Fruit fly (Drosophila melanogaster) whole organism, embryonic: ENCODE data around the gene Act87E.

Source experiments
- Abd-B ChIP-seq: fragments of 200-800 bp; sonication (Bioruptor generic); optimal IDR thresholded peaks from 2 replicates; lab custom pipeline; 2018; ENCODE audit warnings: missing biosample characterization, mild to moderate bottlenecking, missing genetic modification characterization, moderate library complexity
- Awh ChIP-seq: fragments of 200-800 bp; sonication (Bioruptor generic); IDR thresholded peaks from 2 replicates; pipeline ENCODE4, ENCODE4 v1.3.6; 2022; ENCODE audit warnings: missing biosample characterization, missing genetic modification characterization
- B-H1 ChIP-seq: fragments of 200-800 bp; sonication (Bioruptor generic); IDR thresholded peaks from 3 replicates; pipeline ENCODE4 v1.3.6; 2022; ENCODE audit warnings: missing biosample characterization, missing genetic modification characterization
- CG10321 ChIP-seq: fragments of 200-800 bp; sonication (Bioruptor generic); IDR thresholded peaks from 2 replicates; pipeline ENCODE4 v1.3.6; 2022; ENCODE audit warnings: missing biosample characterization, missing genetic modification characterization
- CG10543 ChIP-seq: fragments of 200-800 bp; sonication (Bioruptor generic); optimal IDR thresholded peaks from 3 replicates; lab custom pipeline; 2017; ENCODE audit warnings: missing biosample characterization, mild to moderate bottlenecking, missing genetic modification characterization, moderate library complexity
- CG11456 ChIP-seq: fragments of 200-800 bp; sonication (Bioruptor generic); IDR thresholded peaks from 3 replicates; pipeline ENCODE4 v1.3.6; 2022; ENCODE audit warnings: missing biosample characterization, missing genetic modification characterization
- CG11695 ChIP-seq: fragments of 200-800 bp; sonication (Bioruptor generic); IDR thresholded peaks from 3 replicates; pipeline ENCODE4 v1.3.6; 2022; ENCODE audit warnings: missing biosample characterization, missing genetic modification characterization
- CG13296 ChIP-seq: fragments of 200-800 bp; sonication (Bioruptor generic); optimal IDR thresholded peaks from 3 replicates; lab custom pipeline; 2018; ENCODE audit warnings: missing biosample characterization, mild to moderate bottlenecking, missing genetic modification characterization
- CG16815 ChIP-seq: fragments of 200-800 bp; sonication (Bioruptor generic); optimal IDR thresholded peaks from 3 replicates; lab custom pipeline; 2017; ENCODE audit warnings: missing biosample characterization, mild to moderate bottlenecking, missing genetic modification characterization
- CG17912 ChIP-seq: fragments of 200-800 bp; sonication (Bioruptor generic); optimal IDR thresholded peaks from 2 replicates; lab custom pipeline; 2018; ENCODE audit warnings: missing biosample characterization, mild to moderate bottlenecking, missing genetic modification characterization
- CG3065 ChIP-seq: fragments of 200-800 bp; sonication (Bioruptor generic); optimal IDR thresholded peaks from 2 replicates; lab custom pipeline; 2016; ENCODE audit warnings: missing biosample characterization, missing genetic modification characterization
- CG34224 ChIP-seq: fragments of 200-800 bp; sonication (Bioruptor generic); IDR thresholded peaks from 3 replicates; pipeline ENCODE4 v1.3.6; 2022; ENCODE audit warnings: missing biosample characterization, missing genetic modification characterization; ENCODE audit not compliant: partially characterized antibody
- CG34422 ChIP-seq: fragments of 200-800 bp; sonication (Bioruptor generic); IDR thresholded peaks from 3 replicates; pipeline ENCODE4 v1.3.6; 2022; ENCODE audit warnings: missing biosample characterization, missing genetic modification characterization
- CG4360 ChIP-seq: fragments of 200-800 bp; sonication (Bioruptor generic); IDR thresholded peaks from 2 replicates; pipeline ENCODE4 v1.3.6; 2022; ENCODE audit warnings: missing biosample characterization, missing genetic modification characterization
- CG5953 ChIP-seq: fragments of 200-800 bp; sonication (Bioruptor generic); IDR thresholded peaks from 2 replicates; pipeline ENCODE4 v1.3.6; 2022; ENCODE audit warnings: missing biosample characterization, missing genetic modification characterization
- CG6791 ChIP-seq: fragments of 200-800 bp; sonication (Bioruptor generic); IDR thresholded peaks from 3 replicates; pipeline ENCODE4 v1.3.6; 2022; ENCODE audit warnings: missing biosample characterization, missing genetic modification characterization; ENCODE audit not compliant: partially characterized antibody
- CG8478 ChIP-seq: fragments of >200 bp; optimal IDR thresholded peaks from 2 replicates; lab custom pipeline; 2018
- CG9609 ChIP-seq: fragments of 200-800 bp; sonication (Bioruptor generic); optimal IDR thresholded peaks from 3 replicates; lab custom pipeline; 2016; ENCODE audit warnings: missing biosample characterization, missing genetic modification characterization
- CG9727 ChIP-seq: fragments of 200-800 bp; sonication (Bioruptor generic); optimal IDR thresholded peaks from 3 replicates; lab custom pipeline; 2017; ENCODE audit warnings: missing biosample characterization, mild to moderate bottlenecking, missing genetic modification characterization
- CG9932 ChIP-seq: fragments of 200-800 bp; sonication (Bioruptor generic); IDR thresholded peaks from 2 replicates; pipeline ENCODE4 v1.3.6; 2022; ENCODE audit warnings: missing biosample characterization, missing genetic modification characterization
- D19A ChIP-seq: fragments of 200-800 bp; optimal IDR thresholded peaks from 3 replicates; lab custom pipeline; 2019; ENCODE audit warnings: missing biosample characterization, mild to moderate bottlenecking, missing genetic modification characterization, moderate library complexity
- Dfd ChIP-seq, 2 experiments: fragments of >200 bp; optimal IDR thresholded peaks; 2 replicates each; lab custom pipeline; 2017; ENCODE audit warnings: missing biosample characterization in 2 of 2, missing genetic modification characterization in 2 of 2
- Doc2 ChIP-seq: fragments of 200-800 bp; sonication (Bioruptor generic); IDR thresholded peaks from 2 replicates; pipeline ENCODE4 v1.3.6; 2022; ENCODE audit warnings: missing biosample characterization, missing genetic modification characterization
- Fer1 ChIP-seq: fragments of 200-800 bp; sonication (Bioruptor generic); optimal IDR thresholded peaks from 2 replicates; lab custom pipeline; 2017; ENCODE audit warnings: missing biosample characterization, mild to moderate bottlenecking, missing genetic modification characterization
- H15 ChIP-seq: fragments of 200-800 bp; sonication (Bioruptor generic); IDR thresholded peaks from 3 replicates; pipeline ENCODE4 v1.3.6; 2022; ENCODE audit warnings: missing biosample characterization, missing genetic modification characterization
- HLH54F ChIP-seq: fragments of 200-800 bp; sonication (Bioruptor generic); optimal IDR thresholded peaks from 3 replicates; lab custom pipeline; 2016; ENCODE audit warnings: missing biosample characterization, missing genetic modification characterization
- Hmx ChIP-seq: fragments of 200-800 bp; sonication (Bioruptor generic); optimal IDR thresholded peaks from 2 replicates; lab custom pipeline; 2016; ENCODE audit warnings: missing biosample characterization, missing genetic modification characterization
- Hr3 ChIP-seq: fragments of 200-800 bp; sonication (Bioruptor generic); optimal IDR thresholded peaks from 3 replicates; lab custom pipeline; 2016; ENCODE audit warnings: missing biosample characterization, missing genetic modification characterization
- Lpt ChIP-seq: fragments of >200 bp; optimal IDR thresholded peaks from 2 replicates; lab custom pipeline; 2018; ENCODE audit warnings: missing biosample characterization, missing genetic modification characterization
- NC2β ChIP-seq: fragments of 200-800 bp; sonication (Bioruptor generic); optimal IDR thresholded peaks from 2 replicates; lab custom pipeline; 2016; ENCODE audit warnings: missing biosample characterization, missing genetic modification characterization
- Nf-YC ChIP-seq: fragments of 200-800 bp; optimal IDR thresholded peaks from 3 replicates; lab custom pipeline; 2019; ENCODE audit warnings: missing biosample characterization, mild to moderate bottlenecking, missing genetic modification characterization, moderate library complexity
- Optix ChIP-seq: fragments of 200-800 bp; sonication (Bioruptor generic); IDR thresholded peaks from 3 replicates; pipeline ENCODE4 v1.3.6; 2022; ENCODE audit warnings: missing biosample characterization, missing genetic modification characterization
- Sox102F ChIP-seq: fragments of 200-800 bp; sonication (Bioruptor generic); optimal IDR thresholded peaks from 2 replicates; lab custom pipeline; 2018; ENCODE audit warnings: missing biosample characterization, mild to moderate bottlenecking, missing genetic modification characterization, moderate library complexity
- Trl ChIP-seq, 3 experiments: fragments of >200 bp in 2 of 3; fragments of 200-800 bp in 1 of 3; sonication (Bioruptor generic) in 1 of 3; optimal IDR thresholded peaks; 2 replicates in 1 of 3; 3 replicates in 2 of 3; lab custom pipeline; 2016 to 2017; ENCODE audit warnings: missing biosample characterization in 1 of 3, missing genetic modification characterization in 1 of 3
- al ChIP-seq: fragments of 200-800 bp; sonication (Bioruptor generic); IDR thresholded peaks from 2 replicates; pipeline ENCODE4 v1.3.6; 2022; ENCODE audit warnings: missing biosample characterization, missing genetic modification characterization
- cas ChIP-seq: fragments of 200-800 bp; sonication (Bioruptor generic); IDR thresholded peaks from 2 replicates; pipeline ENCODE4 v1.3.6; 2022; ENCODE audit warnings: missing biosample characterization, missing genetic modification characterization
- caup ChIP-seq: fragments of 200-800 bp; sonication (Bioruptor generic); optimal IDR thresholded peaks from 3 replicates; lab custom pipeline; 2017; ENCODE audit warnings: missing biosample characterization, mild to moderate bottlenecking, missing genetic modification characterization, moderate library complexity; ENCODE audit not compliant: severe bottlenecking
- dati ChIP-seq: fragments of 200-800 bp; sonication (Bioruptor generic); IDR thresholded peaks from 2 replicates; pipeline ENCODE4 v1.3.6; 2022; ENCODE audit warnings: missing biosample characterization, missing genetic modification characterization
- dmrt11E ChIP-seq: fragments of 200-800 bp; sonication (Bioruptor generic); optimal IDR thresholded peaks from 3 replicates; lab custom pipeline; 2018; ENCODE audit warnings: missing biosample characterization, mild to moderate bottlenecking, missing genetic modification characterization, moderate library complexity
- fd64A ChIP-seq: fragments of 200-800 bp; sonication (Bioruptor generic); optimal IDR thresholded peaks from 3 replicates; lab custom pipeline; 2018; ENCODE audit warnings: missing biosample characterization, mild to moderate bottlenecking, missing genetic modification characterization
- gcm2 ChIP-seq: fragments of 200-800 bp; sonication (Bioruptor generic); optimal IDR thresholded peaks from 2 replicates; lab custom pipeline; 2016; ENCODE audit warnings: missing biosample characterization, missing genetic modification characterization
- kah ChIP-seq: fragments of 200-800 bp; sonication (Bioruptor generic); optimal IDR thresholded peaks from 2 replicates; lab custom pipeline; 2018; ENCODE audit warnings: missing biosample characterization, mild to moderate bottlenecking, missing genetic modification characterization
- knrl ChIP-seq: fragments of 200-800 bp; sonication (Bioruptor generic); IDR thresholded peaks from 3 replicates; pipeline ENCODE4 v1.3.6; 2022; ENCODE audit warnings: missing biosample characterization, missing genetic modification characterization; ENCODE audit not compliant: partially characterized antibody
- lola ChIP-seq, 3 experiments: fragments of >200 bp in 2 of 3; fragments of 200-800 bp in 1 of 3; sonication (Bioruptor generic) in 1 of 3; optimal IDR thresholded peaks; 2 replicates each; lab custom pipeline; 2017 to 2019; ENCODE audit warnings: missing biosample characterization in 3 of 3, missing genetic modification characterization in 3 of 3, mild to moderate bottlenecking in 1 of 3, moderate library complexity in 1 of 3
- maf-S ChIP-seq: fragments of 200-800 bp; sonication (Bioruptor generic); optimal IDR thresholded peaks from 2 replicates; lab custom pipeline; 2016; ENCODE audit warnings: missing biosample characterization, missing genetic modification characterization
- mld ChIP-seq: fragments of 200-800 bp; sonication (Bioruptor generic); IDR thresholded peaks from 3 replicates; pipeline ENCODE4 v1.3.6; 2022; ENCODE audit warnings: missing biosample characterization, missing genetic modification characterization; ENCODE audit not compliant: partially characterized antibody
- pita ChIP-seq: fragments of 200-800 bp; sonication (Bioruptor generic); optimal IDR thresholded peaks from 2 replicates; lab custom pipeline; 2017; ENCODE audit warnings: missing biosample characterization, mild to moderate bottlenecking, missing genetic modification characterization
- ro ChIP-seq: fragments of 200-800 bp; sonication (Bioruptor generic); IDR thresholded peaks from 2 replicates; pipeline ENCODE4 v1.3.6; 2022; ENCODE audit warnings: missing biosample characterization, missing genetic modification characterization
- sima ChIP-seq: fragments of 200-800 bp; sonication (Bioruptor generic); optimal IDR thresholded peaks from 2 replicates; lab custom pipeline; 2016; ENCODE audit warnings: missing biosample characterization, missing genetic modification characterization
- unc-4 ChIP-seq: fragments of 200-800 bp; sonication (Bioruptor generic); IDR thresholded peaks from 2 replicates; pipeline ENCODE4 v1.3.6; 2022; ENCODE audit warnings: missing biosample characterization, missing genetic modification characterization; ENCODE audit not compliant: partially characterized antibody
- usp ChIP-seq: fragments of >200 bp; optimal IDR thresholded peaks from 2 replicates; lab custom pipeline; 2017; ENCODE audit warnings: missing biosample characterization, missing genetic modification characterization
- vvl ChIP-seq: fragments of 200-800 bp; sonication (Bioruptor generic); IDR thresholded peaks from 2 replicates; pipeline ENCODE4 v1.3.6; 2022; ENCODE audit warnings: missing biosample characterization, missing genetic modification characterization

Gene Act87E

DNA sequence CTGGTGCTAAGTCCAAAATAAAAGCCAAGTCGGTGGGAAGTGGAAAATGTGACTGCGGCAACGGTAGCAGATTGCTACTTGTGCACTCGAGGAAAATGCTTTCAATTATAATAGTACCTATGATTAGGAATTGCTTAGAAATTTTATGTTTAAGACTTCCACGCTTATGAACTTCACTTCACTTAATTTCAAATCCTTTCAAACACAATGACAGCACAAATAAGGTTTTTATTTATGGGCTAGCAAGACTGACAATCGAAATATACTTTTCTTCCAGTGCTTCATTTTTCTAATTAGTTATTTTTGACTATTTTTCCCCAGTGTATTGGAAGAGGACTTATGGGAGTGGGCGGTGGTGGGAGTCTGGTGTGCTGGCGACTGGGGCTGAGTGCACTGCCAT, 22.6 kb downstream of the Act87E start (continued):
- peak; percentile 65 for TF ChIP-seq Sox102F (GFP tag; lab: Kevin White, UChicago)
- TF ChIP-seq usp (GFP tag; lab: Kevin White, UChicago): no peak
- TF ChIP-seq unc-4 (GFP tag; lab: Robert Waterston, UW): no peak
- no peak for TF ChIP-seq Doc2 (GFP tag; lab: Robert Waterston, UW)
- TF ChIP-seq Dfd (GFP tag; optimal IDR thresholded peaks at IDR 0.05; lab: Kevin White, UChicago): no peak
- no peak for TF ChIP-seq caup (GFP tag; lab: Kevin White, UChicago)
- no peak for TF ChIP-seq sima
- TF ChIP-seq CG9727 (GFP tag; lab: Kevin White, UChicago): no peak
- no peak for TF ChIP-seq gcm2 (GFP tag; lab: Kevin White, UChicago)
- TF ChIP-seq Optix (GFP tag; lab: Robert Waterston, UW): no peak
- TF ChIP-seq CG10321 (GFP tag; lab: Robert Waterston, UW): no peak
- TF ChIP-seq CG10543 (GFP tag; lab: Kevin White, UChicago): no peak
- TF ChIP-seq vvl (GFP tag; lab: Robert Waterston, UW): peak; percentile 37; the same call in 1 of the 2 replicates
- TF ChIP-seq CG3065 (GFP tag; lab: Kevin White, UChicago): no peak
- TF ChIP-seq al (GFP tag; lab: Robert Waterston, UW): no peak
- no peak for TF ChIP-seq fd64A (GFP tag; lab: Kevin White, UChicago)
- no peak for TF ChIP-seq kah (GFP tag; lab: Kevin White, UChicago)
- peak in 1 of 3 experiments; percentile 71 for TF ChIP-seq lola (GFP tag; optimal IDR thresholded peaks at IDR 0.05; lab: Kevin White, UChicago)
- no peak for TF ChIP-seq ro
- TF ChIP-seq CG5953 (GFP tag; lab: Robert Waterston, UW): 0 out of 2 replicates have a peak, but pooled peaks have one; percentile 35
- no peak for TF ChIP-seq Lpt
- TF ChIP-seq CG34422 (GFP tag; lab: Robert Waterston, UW): no peak
- TF ChIP-seq dmrt11E: peak; percentile 66
- TF ChIP-seq knrl (GFP tag; lab: Robert Waterston, UW): no peak
- TF ChIP-seq NC2β (GFP tag; lab: Kevin White, UChicago): no peak
- TF ChIP-seq CG11456 (GFP tag; lab: Robert Waterston, UW): no peak
- TF ChIP-seq B-H1 (GFP tag; lab: Robert Waterston, UW): no peak
- no peak for TF ChIP-seq CG4360 (GFP tag; lab: Robert Waterston, UW)
- TF ChIP-seq CG13296 (GFP tag; lab: Kevin White, UChicago): no peak
- no peak for TF ChIP-seq Trl (optimal IDR thresholded peaks at IDR 0.05; lab: Kevin White, UChicago)
- TF ChIP-seq Trl (GFP tag; optimal IDR thresholded peaks at IDR 0.05; lab: Kevin White, UChicago): no peak
- no peak for TF ChIP-seq CG9932 (GFP tag; lab: Robert Waterston, UW)
- no peak for TF ChIP-seq CG34224
- no peak for TF ChIP-seq cas (GFP tag; lab: Robert Waterston, UW)
- no peak for TF ChIP-seq CG8478 (lab: Kevin White, UChicago)
- TF ChIP-seq Awh (GFP tag; lab: Robert Waterston, UW): no peak
- TF ChIP-seq CG6791 (GFP tag; lab: Robert Waterston, UW): no peak
- peak; percentile 58 for TF ChIP-seq D19A (tag; lab: Kevin White, UChicago)
- TF ChIP-seq CG11695: no peak
- no peak for TF ChIP-seq CG17912 (GFP tag; lab: Kevin White, UChicago)
- no peak for TF ChIP-seq HLH54F (GFP tag; lab: Kevin White, UChicago)
- TF ChIP-seq Hmx (GFP tag; lab: Kevin White, UChicago): no peak
- TF ChIP-seq CG16815 (GFP tag; lab: Kevin White, UChicago): no peak
- TF ChIP-seq H15 (GFP tag; lab: Robert Waterston, UW): no peak
- TF ChIP-seq CG9609 (GFP tag; lab: Kevin White, UChicago): no peak
- no peak for TF ChIP-seq Fer1 (GFP tag; lab: Kevin White, UChicago)
- no peak for TF ChIP-seq Nf-YC (tag; lab: Kevin White, UChicago)
- TF ChIP-seq Hr3 (GFP tag; lab: Kevin White, UChicago): no peak
- no peak for TF ChIP-seq Abd-B (GFP tag; lab: Kevin White, UChicago)
- no peak for TF ChIP-seq pita (GFP tag; lab: Kevin White, UChicago)
- TF ChIP-seq mld (GFP tag; lab: Robert Waterston, UW): no peak
- no peak for TF ChIP-seq dati (GFP tag; lab: Robert Waterston, UW)
- TF ChIP-seq maf-S (GFP tag; lab: Kevin White, UChicago): no peak
